Worm (Caenorhabditis elegans) whole organism, L3 larva: ENCODE results near the gene lelo-4.

Experiments
- R02D3.7 ChIP-seq: fragments of 150-350 bp; optimal IDR thresholded peaks from 2 replicates; lab custom pipeline; 2014; ENCODE audit warnings: missing biosample characterization, missing genetic modification characterization
- ZK546.5 ChIP-seq: sonication (generic microtip); optimal IDR thresholded peaks from 2 replicates; lab custom pipeline; 2017; ENCODE audit warnings: missing biosample characterization, missing genetic modification characterization
- aly-2 ChIP-seq: fragments of 150-350 bp; optimal IDR thresholded peaks from 2 replicates; lab custom pipeline; 2014; ENCODE audit warnings: missing biosample characterization, missing genetic modification characterization
- ama-1 ChIP-seq: fragments of 150-350 bp; optimal IDR thresholded peaks from 2 replicates; lab custom pipeline; 2018
- ceh-16 ChIP-seq: sonication (generic microtip); optimal IDR thresholded peaks from 2 replicates; lab custom pipeline; 2017; ENCODE audit warnings: missing biosample characterization, missing genetic modification characterization
- ceh-28 ChIP-seq: fragments of 150-350 bp; optimal IDR thresholded peaks from 2 replicates; lab custom pipeline; 2014; ENCODE audit warnings: missing biosample characterization, missing genetic modification reagents, missing genetic modification characterization
- ceh-82 ChIP-seq: fragments of 150-350 bp; optimal IDR thresholded peaks from 2 replicates; lab custom pipeline; 2014; ENCODE audit warnings: missing biosample characterization, missing genetic modification characterization
- ceh-9 ChIP-seq: sonication (generic microtip); optimal IDR thresholded peaks from 2 replicates; lab custom pipeline; 2018; ENCODE audit warnings: missing biosample characterization, missing genetic modification characterization
- daf-12 ChIP-seq: fragments of 150-350 bp; optimal IDR thresholded peaks from 2 replicates; lab custom pipeline; 2014; ENCODE audit warnings: missing biosample characterization, missing genetic modification reagents, missing genetic modification characterization
- egl-27 ChIP-seq: sonication (generic microtip); optimal IDR thresholded peaks from 4 replicates; lab custom pipeline; 2017; ENCODE audit warnings: missing biosample characterization, missing genetic modification reagents, missing genetic modification characterization
- elt-2 ChIP-seq: sonication (generic microtip); optimal IDR thresholded peaks from 2 replicates; lab custom pipeline; 2016; ENCODE audit warnings: missing genetic modification reagents, mild to moderate bottlenecking, missing genetic modification characterization, missing compliant biosample characterization
- fkh-10 ChIP-seq: sonication (generic microtip); optimal IDR thresholded peaks from 2 replicates; lab custom pipeline; 2017; ENCODE audit warnings: missing biosample characterization, missing genetic modification reagents, missing genetic modification characterization
- fkh-2 ChIP-seq: fragments of 150-350 bp; optimal IDR thresholded peaks from 2 replicates; lab custom pipeline; 2014; ENCODE audit warnings: missing biosample characterization, missing genetic modification reagents, missing genetic modification characterization
- fos-1 ChIP-seq: fragments of 150-350 bp; optimal IDR thresholded peaks from 2 replicates; lab custom pipeline; 2014; ENCODE audit warnings: missing biosample characterization, missing genetic modification characterization
- hmg-11 ChIP-seq: sonication (generic microtip); optimal IDR thresholded peaks from 2 replicates; lab custom pipeline; 2016; ENCODE audit warnings: missing genetic modification characterization, missing compliant biosample characterization
- jun-1 ChIP-seq: fragments of 150-350 bp; optimal IDR thresholded peaks from 2 replicates; lab custom pipeline; 2014; ENCODE audit warnings: missing biosample characterization, missing genetic modification reagents, missing genetic modification characterization
- lin-15B ChIP-seq: fragments of 150-350 bp; optimal IDR thresholded peaks from 2 replicates; lab custom pipeline; 2014; ENCODE audit warnings: missing biosample characterization, missing genetic modification characterization
- lsy-12 ChIP-seq: sonication (generic microtip); optimal IDR thresholded peaks from 2 replicates; lab custom pipeline; 2016; ENCODE audit warnings: mild to moderate bottlenecking, missing genetic modification characterization, missing compliant biosample characterization
- mdl-1 ChIP-seq: fragments of 150-350 bp; optimal IDR thresholded peaks from 2 replicates; lab custom pipeline; 2014; ENCODE audit warnings: missing biosample characterization, missing genetic modification characterization
- nfya-1 ChIP-seq: sonication (generic microtip); optimal IDR thresholded peaks from 2 replicates; lab custom pipeline; 2017; ENCODE audit warnings: missing genetic modification characterization, mild to moderate bottlenecking, missing compliant biosample characterization, antibody characterized with exemption, moderate library complexity; ENCODE audit not compliant: insufficient read depth
- nhr-11 ChIP-seq: fragments of 150-350 bp; optimal IDR thresholded peaks from 2 replicates; lab custom pipeline; 2014; ENCODE audit warnings: missing biosample characterization, missing genetic modification characterization
- nhr-12 ChIP-seq: fragments of 150-350 bp; optimal IDR thresholded peaks from 2 replicates; lab custom pipeline; 2014; ENCODE audit warnings: missing biosample characterization, missing genetic modification characterization
- nhr-23 ChIP-seq: fragments of 150-350 bp; optimal IDR thresholded peaks from 2 replicates; lab custom pipeline; 2014; ENCODE audit warnings: missing biosample characterization, missing genetic modification reagents, missing genetic modification characterization
- nhr-237 ChIP-seq: fragments of 150-350 bp; optimal IDR thresholded peaks from 2 replicates; lab custom pipeline; 2014; ENCODE audit warnings: missing biosample characterization, missing genetic modification characterization
- nhr-25 ChIP-seq: sonication (generic microtip); optimal IDR thresholded peaks from 2 replicates; lab custom pipeline; 2017; ENCODE audit warnings: missing biosample characterization, missing genetic modification characterization
- nhr-28 ChIP-seq: fragments of 150-350 bp; optimal IDR thresholded peaks from 2 replicates; lab custom pipeline; 2014; ENCODE audit warnings: missing biosample characterization, missing genetic modification characterization
- nhr-43 ChIP-seq: sonication (generic microtip); optimal IDR thresholded peaks from 2 replicates; lab custom pipeline; 2016; ENCODE audit warnings: mild to moderate bottlenecking, missing genetic modification characterization, missing compliant biosample characterization; ENCODE audit not compliant: poor library complexity, severe bottlenecking
- nhr-67 ChIP-seq: fragments of 150-350 bp; optimal IDR thresholded peaks from 2 replicates; lab custom pipeline; 2014; ENCODE audit warnings: missing biosample characterization, missing genetic modification characterization
- nhr-76 ChIP-seq: fragments of 150-350 bp; sonication (generic microtip); optimal IDR thresholded peaks from 5 replicates; lab custom pipeline; 2014; ENCODE audit warnings: missing biosample characterization, missing genetic modification characterization
- pha-4 ChIP-seq: fragments of 150-350 bp; optimal IDR thresholded peaks from 2 replicates; lab custom pipeline; 2014; ENCODE audit warnings: missing biosample characterization, missing genetic modification reagents, missing genetic modification characterization
- pqm-1 ChIP-seq: fragments of 150-350 bp; optimal IDR thresholded peaks from 2 replicates; lab custom pipeline; 2017; ENCODE audit warnings: missing biosample characterization, missing genetic modification characterization, inconsistent platforms
- sea-2 ChIP-seq: fragments of 150-350 bp; sonication (generic microtip); optimal IDR thresholded peaks from 4 replicates; lab custom pipeline; 2014; ENCODE audit warnings: missing biosample characterization, missing genetic modification reagents, missing genetic modification characterization
- skn-1 ChIP-seq: fragments of 150-350 bp; optimal IDR thresholded peaks from 2 replicates; lab custom pipeline; 2014; ENCODE audit warnings: missing biosample characterization, missing genetic modification characterization
- snpc-4 ChIP-seq: fragments of 150-350 bp; optimal IDR thresholded peaks from 2 replicates; lab custom pipeline; 2014; ENCODE audit warnings: missing biosample characterization, missing genetic modification characterization
- tbx-2 ChIP-seq: sonication (generic microtip); optimal IDR thresholded peaks from 2 replicates; lab custom pipeline; 2016; ENCODE audit warnings: mild to moderate bottlenecking, missing genetic modification characterization, missing compliant biosample characterization
- unc-39 ChIP-seq: sonication (generic microtip); optimal IDR thresholded peaks from 4 replicates; lab custom pipeline; 2017; ENCODE audit warnings: missing biosample characterization, missing genetic modification characterization
- unc-62 ChIP-seq: fragments of 150-350 bp; sonication (generic microtip); optimal IDR thresholded peaks from 4 replicates; lab custom pipeline; 2014; ENCODE audit warnings: missing biosample characterization, missing genetic modification reagents, missing genetic modification characterization
- zag-1 ChIP-seq: fragments of 150-350 bp; optimal IDR thresholded peaks from 2 replicates; lab custom pipeline; 2014; ENCODE audit warnings: missing biosample characterization, missing genetic modification characterization
- ztf-11 ChIP-seq: fragments of 150-350 bp; optimal IDR thresholded peaks from 2 replicates; lab custom pipeline; 2014; ENCODE audit warnings: missing biosample characterization, missing genetic modification characterization
- ztf-4 ChIP-seq: fragments of 150-350 bp; optimal IDR thresholded peaks from 2 replicates; lab custom pipeline; 2014; ENCODE audit warnings: missing biosample characterization, missing genetic modification characterization

The lelo-4 gene

DNA sequence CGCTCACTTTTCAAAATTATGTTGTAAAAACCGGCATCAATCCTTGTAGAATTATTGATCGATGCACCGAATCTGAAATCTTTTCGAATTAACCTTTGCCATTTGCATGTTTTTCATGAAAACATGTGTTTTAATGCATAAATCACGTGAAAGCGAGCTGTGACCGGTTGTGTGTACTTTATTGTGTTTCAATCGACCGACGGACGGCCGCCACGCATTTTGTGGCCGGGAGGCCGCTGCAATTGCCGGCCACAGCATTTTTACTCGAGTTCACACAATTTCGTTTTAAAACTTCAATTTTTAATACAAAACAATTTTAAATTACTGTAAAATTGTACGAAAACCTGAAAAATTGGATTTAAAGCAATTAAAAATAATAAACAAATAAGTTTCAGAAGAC lies 25.8 kb upstream of the lelo-4 start, which contains the start of gene C25H3.11:
TSS of gene C25H3.11 (minus strand) at position 82 of the 400 bp plus-strand sequence.
- TF ChIP-seq elt-2 (tag; lab: Kevin White, UChicago): peak; percentile 70
- TF ChIP-seq nfya-1: peak; percentile 67
- TF ChIP-seq ceh-82: no peak
- TF ChIP-seq lin-15B (tag; lab: Kevin White, UChicago): peak; percentile 53
- no peak for TF ChIP-seq skn-1 (tag; lab: Kevin White, UChicago)
- peak; percentile 26 for TF ChIP-seq pqm-1 (tag; lab: Kevin White, UChicago)
- TF ChIP-seq snpc-4 (tag; lab: Kevin White, UChicago): peak; percentile 29
- TF ChIP-seq lsy-12 (tag; lab: Kevin White, UChicago): peak; percentile 4
- peak; percentile 52 for TF ChIP-seq ama-1 (lab: Kevin White, UChicago)
- TF ChIP-seq pha-4 (tag; lab: Kevin White, UChicago): peak; percentile 42
- no peak for TF ChIP-seq fos-1 (tag; lab: Kevin White, UChicago)

- TF ChIP-seq nfya-1 (peak; percentile 42), sea-2 (no peak), nhr-28 (tag; lab: Kevin White, UChicago) (no peak), pha-4 (tag; lab: Kevin White, UChicago) (peak; percentile 26), ceh-16 (tag; lab: Kevin White, UChicago) (no peak), snpc-4 (tag; lab: Kevin White, UChicago) (peak; percentile 18), ztf-4 (tag; lab: Kevin White, UChicago) (no peak), R02D3.7 (tag; lab: Kevin White, UChicago) (no peak), nhr-11 (tag; lab: Kevin White, UChicago) (no peak), ztf-11 (no peak), nhr-23 (tag; lab: Kevin White, UChicago) (no peak), elt-2 (tag; lab: Kevin White, UChicago) (peak; percentile 15), hmg-11 (tag; lab: Kevin White, UChicago) (peak; percentile 6), fkh-2 (tag; lab: Kevin White, UChicago) (no peak)
Observed at ce11 chrII:5691216-5691771, 23.4 kb upstream of the lelo-4 start, which contains the start of the genes ndub-5 and eif-2D. ndub-5 (minus strand) TSS chrII:5691353. eif-2D (plus strand) TSS chrII:5691721.

- TF ChIP-seq unc-62 (no peak), unc-39 (no peak), egl-27 (tag; lab: Kevin White, UChicago) (no peak), nhr-28 (tag; lab: Kevin White, UChicago) (no peak), ama-1 (lab: Kevin White, UChicago) (no peak), lsy-12 (tag; lab: Kevin White, UChicago) (no peak), nhr-43 (tag; lab: Kevin White, UChicago) (no peak), zag-1 (tag; lab: Kevin White, UChicago) (no peak), aly-2 (tag; lab: Kevin White, UChicago) (no peak), ZK546.5 (no peak), mdl-1 (no peak), nhr-25 (tag; lab: Kevin White, UChicago) (no peak), sea-2 (no peak), tbx-2 (tag; lab: Kevin White, UChicago) (no peak), nhr-12 (tag; lab: Kevin White, UChicago) (no peak), fkh-10 (GFP tag; lab: Kevin White, UChicago) (no peak), snpc-4 (tag; lab: Kevin White, UChicago) (no peak), nhr-76 (tag; lab: Kevin White, UChicago) (no peak), fkh-2 (tag; lab: Kevin White, UChicago) (no peak)
Observed at ce11 chrII:5693893-5694292, 20.8 kb upstream of the lelo-4 start, which contains the start of gene C25H3.3. C25H3.3 (plus strand) TSS chrII:5694193.

DNA sequence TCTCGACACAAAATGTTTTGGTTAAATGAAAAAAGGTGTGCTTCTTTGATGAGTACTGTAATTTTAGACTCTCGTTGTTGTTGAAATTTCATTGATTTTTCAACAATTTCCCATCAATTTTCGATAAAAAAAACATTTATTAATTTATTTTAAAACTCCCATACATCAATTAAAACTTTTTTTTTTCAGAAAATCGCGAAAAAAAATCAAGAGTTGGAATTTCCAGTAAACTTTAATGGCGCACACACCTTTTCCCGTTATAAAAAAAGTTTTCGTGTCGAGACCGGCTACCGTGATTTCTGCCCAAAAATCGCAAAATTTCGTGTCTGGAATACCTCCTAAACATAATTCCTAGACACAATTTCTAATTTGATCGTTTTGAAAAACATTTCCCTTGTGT lies 19.9 kb upstream of the lelo-4 start, which contains the start of gene C25H3.14:
TSS of gene C25H3.14 (plus strand) at position 301 of the 400 bp plus-strand sequence.
- TF ChIP-seq nhr-28 (tag; lab: Kevin White, UChicago) (no peak), skn-1 (tag; lab: Kevin White, UChicago) (no peak), jun-1 (tag; lab: Kevin White, UChicago) (no peak), mdl-1 (no peak), ceh-28 (tag; lab: Kevin White, UChicago) (no peak), hmg-11 (tag; lab: Kevin White, UChicago) (no peak), nfya-1 (no peak), daf-12 (no peak), unc-62 (no peak), ceh-9 (tag; lab: Kevin White, UChicago) (no peak), fkh-2 (tag; lab: Kevin White, UChicago) (no peak), tbx-2 (tag; lab: Kevin White, UChicago) (no peak), zag-1 (tag; lab: Kevin White, UChicago) (no peak), nhr-25 (tag; lab: Kevin White, UChicago) (no peak), nhr-67 (tag; lab: Kevin White, UChicago) (no peak), nhr-76 (tag; lab: Kevin White, UChicago) (no peak), ztf-4 (tag; lab: Kevin White, UChicago) (no peak), nhr-237 (tag; lab: Kevin White, UChicago) (no peak), sea-2 (no peak)
